Fruit fly (Drosophila melanogaster) whole organism, prepupa: ENCODE results near the gene CG42633.
A peak's percentile ranks its signal among the peaks of the same experiment; 100 is the strongest.

Source experiments
- CG10669 ChIP-seq: fragments of 200-800 bp; sonication (Bioruptor generic); optimal IDR thresholded peaks from 3 replicates; lab custom pipeline; 2018; ENCODE audit warnings: missing biosample characterization, mild to moderate bottlenecking, missing genetic modification characterization, moderate library complexity
- CG11294 ChIP-seq: fragments of 200-800 bp; sonication (Bioruptor generic); IDR thresholded peaks from 2 replicates; pipeline ENCODE4 v1.3.6; 2022; ENCODE audit warnings: missing biosample characterization, missing genetic modification characterization
- CG11762 ChIP-seq: fragments of 200-800 bp; sonication (Bioruptor generic); optimal IDR thresholded peaks from 3 replicates; lab custom pipeline; 2016; ENCODE audit warnings: missing biosample characterization, missing genetic modification characterization; ENCODE audit not compliant: insufficient read depth
- CG15336 ChIP-seq: fragments of 200-800 bp; sonication (Bioruptor generic); IDR thresholded peaks from 2 replicates; pipeline ENCODE4 v1.3.6; 2022; ENCODE audit warnings: missing biosample characterization, missing genetic modification characterization
- CG31627 ChIP-seq: fragments of 200-800 bp; sonication (Bioruptor generic); optimal IDR thresholded peaks from 3 replicates; lab custom pipeline; 2016; ENCODE audit warnings: missing biosample characterization, missing genetic modification characterization
- CG6163 ChIP-seq: fragments of 200-800 bp; sonication (Bioruptor generic); IDR thresholded peaks from 3 replicates; pipeline ENCODE4 v1.3.6; 2022; ENCODE audit warnings: missing biosample characterization, missing genetic modification characterization
- CG6276 ChIP-seq: fragments of 200-800 bp; sonication (Bioruptor generic); optimal IDR thresholded peaks from 2 replicates; lab custom pipeline; 2017; ENCODE audit warnings: missing biosample characterization, mild to moderate bottlenecking, missing genetic modification characterization
- CG6792 ChIP-seq: fragments of 200-800 bp; sonication (Bioruptor generic); optimal IDR thresholded peaks from 3 replicates; lab custom pipeline; 2016; ENCODE audit warnings: missing biosample characterization, missing genetic modification characterization
- CG6808 ChIP-seq: fragments of 200-800 bp; sonication (Bioruptor generic); optimal IDR thresholded peaks from 3 replicates; lab custom pipeline; 2017; ENCODE audit warnings: missing biosample characterization, missing genetic modification characterization, mild to moderate bottlenecking, moderate library complexity, missing genetic modification reagents
- CG6854 ChIP-seq: fragments of 200-800 bp; sonication (Bioruptor generic); optimal IDR thresholded peaks from 2 replicates; lab custom pipeline; 2017; ENCODE audit warnings: missing biosample characterization, mild to moderate bottlenecking, missing genetic modification characterization
- CG8119 ChIP-seq: fragments of 200-800 bp; sonication (Bioruptor generic); IDR thresholded peaks from 3 replicates; pipeline ENCODE4 v1.3.6; 2022; ENCODE audit warnings: missing biosample characterization, missing genetic modification characterization
- CG8319 ChIP-seq: fragments of 200-800 bp; sonication (Bioruptor generic); optimal IDR thresholded peaks from 3 replicates; lab custom pipeline; 2016; ENCODE audit warnings: missing biosample characterization, missing genetic modification characterization
- Eip75B ChIP-seq: fragments of 200-800 bp; sonication (Bioruptor generic); optimal IDR thresholded peaks from 3 replicates; lab custom pipeline; 2016; ENCODE audit warnings: missing biosample characterization, missing genetic modification characterization
- Eip78C ChIP-seq: fragments of 200-800 bp; sonication (Bioruptor generic); peaks from one replicate; lab custom pipeline; 2016; ENCODE audit warnings: missing biosample characterization, missing genetic modification characterization
- Ets21C ChIP-seq: fragments of 200-800 bp; sonication (Bioruptor generic); optimal IDR thresholded peaks from 3 replicates; lab custom pipeline; 2016; ENCODE audit warnings: missing biosample characterization, missing genetic modification characterization
- Ets96B ChIP-seq: fragments of 200-800 bp; optimal IDR thresholded peaks from 2 replicates; lab custom pipeline; 2019; ENCODE audit warnings: missing biosample characterization, mild to moderate bottlenecking, missing genetic modification characterization, moderate library complexity
- Hr39 ChIP-seq: fragments of 200-800 bp; sonication (Bioruptor generic); optimal IDR thresholded peaks from 2 replicates; lab custom pipeline; 2016; ENCODE audit warnings: missing biosample characterization, missing genetic modification characterization
- Hr4 ChIP-seq: fragments of 200-800 bp; sonication (Bioruptor generic); optimal IDR thresholded peaks from 3 replicates; lab custom pipeline; 2016; ENCODE audit warnings: missing biosample characterization, missing genetic modification characterization
- Lpt ChIP-seq: fragments of 200-800 bp; sonication (Bioruptor generic); optimal IDR thresholded peaks from 3 replicates; lab custom pipeline; 2016; ENCODE audit warnings: missing biosample characterization, missing genetic modification characterization
- Met ChIP-seq: fragments of 200-800 bp; sonication (Bioruptor generic); optimal IDR thresholded peaks from 3 replicates; lab custom pipeline; 2016; ENCODE audit warnings: missing biosample characterization, missing genetic modification characterization
- Sox102F ChIP-seq: fragments of 200-800 bp; sonication (Bioruptor generic); optimal IDR thresholded peaks from 2 replicates; lab custom pipeline; 2016; ENCODE audit warnings: missing biosample characterization, mild to moderate bottlenecking, missing genetic modification characterization
- Sox14 ChIP-seq: fragments of 200-800 bp; sonication (Bioruptor generic); optimal IDR thresholded peaks from 3 replicates; lab custom pipeline; 2016; ENCODE audit warnings: missing biosample characterization, missing genetic modification characterization
- Sox15 ChIP-seq: fragments of 200-800 bp; sonication (Bioruptor generic); optimal IDR thresholded peaks from 3 replicates; lab custom pipeline; 2016; ENCODE audit warnings: missing biosample characterization, missing genetic modification characterization
- acj6 ChIP-seq: fragments of 200-800 bp; sonication (Bioruptor generic); optimal IDR thresholded peaks from 3 replicates; lab custom pipeline; 2016; ENCODE audit warnings: missing biosample characterization, missing genetic modification characterization
- cyc ChIP-seq: fragments of 200-800 bp; sonication (Bioruptor generic); optimal IDR thresholded peaks from 3 replicates; lab custom pipeline; 2016; ENCODE audit warnings: missing biosample characterization, missing genetic modification characterization
- esn ChIP-seq: fragments of 200-800 bp; sonication (Bioruptor generic); optimal IDR thresholded peaks from 2 replicates; lab custom pipeline; 2016; ENCODE audit warnings: missing biosample characterization, mild to moderate bottlenecking, missing genetic modification characterization, moderate library complexity
- fd85E ChIP-seq: fragments of 200-800 bp; sonication (Bioruptor generic); optimal IDR thresholded peaks from 3 replicates; lab custom pipeline; 2016; ENCODE audit warnings: missing biosample characterization, missing genetic modification characterization
- lz ChIP-seq: fragments of 200-800 bp; sonication (Bioruptor generic); optimal IDR thresholded peaks from 3 replicates; lab custom pipeline; 2016; ENCODE audit warnings: missing biosample characterization, missing genetic modification characterization
- pdm3 ChIP-seq: fragments of 200-800 bp; sonication (Bioruptor generic); optimal IDR thresholded peaks from 3 replicates; lab custom pipeline; 2016; ENCODE audit warnings: missing biosample characterization, missing genetic modification characterization
- spab ChIP-seq: fragments of 200-800 bp; sonication (Bioruptor generic); optimal IDR thresholded peaks from 2 replicates; lab custom pipeline; 2017; ENCODE audit warnings: missing biosample characterization, mild to moderate bottlenecking, missing genetic modification characterization, missing genetic modification reagents
- ss ChIP-seq, 2 experiments: fragments of 200-800 bp; sonication (Bioruptor generic); optimal IDR thresholded peaks; 2 replicates in 1 of 2; 3 replicates in 1 of 2; lab custom pipeline; 2017 to 2018; ENCODE audit warnings: mild to moderate bottlenecking in 2 of 2, missing biosample characterization in 2 of 2, missing genetic modification characterization in 2 of 2, moderate library complexity in 1 of 2
- vri ChIP-seq: fragments of 200-800 bp; sonication (Bioruptor generic); optimal IDR thresholded peaks from 3 replicates; lab custom pipeline; 2016; ENCODE audit warnings: missing biosample characterization, mild to moderate bottlenecking, missing genetic modification characterization

Gene CG42633

DNA sequence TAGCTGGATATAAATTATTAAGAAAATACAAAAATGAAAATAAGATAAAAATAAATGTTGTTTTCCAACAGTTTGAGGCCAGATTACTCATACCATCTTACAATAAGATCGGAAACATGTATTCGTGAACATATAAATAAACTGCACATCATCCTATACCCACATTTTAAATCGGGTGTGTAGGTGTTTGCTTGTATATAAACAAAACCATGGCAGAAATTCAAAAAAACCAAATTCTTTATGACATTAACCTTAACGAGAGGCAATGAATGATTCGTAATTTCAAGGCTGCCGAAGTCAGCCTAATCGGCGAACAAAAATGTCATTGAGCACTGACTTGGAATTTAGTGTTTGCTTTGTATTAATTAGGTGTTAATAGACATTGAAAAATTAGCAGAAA lies 3.9 kb downstream of the CG42633 start:
- TF ChIP-seq Ets21C (GFP tag; lab: Kevin White, UChicago) (no peak), CG6792 (GFP tag; lab: Kevin White, UChicago) (no peak), ss (GFP tag; optimal IDR thresholded peaks at IDR 0.05; lab: Kevin White, UChicago) (no peak), lz (GFP tag; lab: Kevin White, UChicago) (no peak), vri (GFP tag; lab: Kevin White, UChicago) (no peak), CG6163 (GFP tag; lab: Robert Waterston, UW) (no peak), CG8319 (no peak)

- TF ChIP-seq CG31627 (GFP tag; lab: Kevin White, UChicago) (no peak), Eip78C (GFP tag; lab: Kevin White, UChicago) (peak; percentile 49)
Observed at dm6 chr3R:10777274-10777673, 4.8 kb downstream of the CG42633 start, which contains the start of the genes CG45076, CG45078 and fau. TSS of gene CG45076 (minus strand) at chr3R:10777374. TSS of gene CG45078 (minus strand) at chr3R:10777374. TSS of gene fau (minus strand) at chr3R:10777374.

DNA sequence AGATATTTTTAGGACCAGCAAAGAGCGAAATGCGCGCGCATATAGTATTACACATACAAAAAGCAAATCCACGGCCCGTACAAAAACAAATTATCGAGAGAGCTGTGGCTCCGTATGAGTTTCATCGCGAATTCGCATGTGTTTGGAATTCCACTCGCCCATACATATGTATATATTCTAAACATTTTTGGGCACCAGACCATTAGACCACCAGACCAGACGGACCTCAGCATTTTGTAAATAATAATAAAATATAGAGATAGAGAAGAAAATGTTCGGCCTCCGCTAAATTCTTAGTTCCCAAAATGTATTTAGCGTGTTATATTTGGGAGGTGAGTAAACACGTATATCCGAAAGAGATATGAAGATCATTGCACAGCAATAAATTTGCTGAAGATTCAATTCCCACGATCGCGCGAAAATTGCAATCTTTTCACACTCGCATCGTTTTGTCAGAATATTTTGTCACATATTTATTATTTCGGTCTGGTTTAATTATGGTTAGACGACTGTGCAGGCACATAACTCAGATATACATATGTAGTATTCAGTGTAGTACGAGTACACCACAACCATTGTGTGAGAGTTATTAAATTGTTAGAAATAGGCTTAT lies 5.9 kb downstream of the CG42633 start:
- TF ChIP-seq Lpt, result no peak

- TF ChIP-seq esn (GFP tag; lab: Kevin White, UChicago) (no peak), cyc (GFP tag; lab: Kevin White, UChicago) (peak; percentile 26), CG11294 (GFP tag; lab: Robert Waterston, UW) (peak; percentile 42; the same call in 1 of the 2 replicates), Hr4 (GFP tag; lab: Kevin White, UChicago) (peak; percentile 36), spab (GFP tag; lab: Kevin White, UChicago) (no peak), lz (GFP tag; lab: Kevin White, UChicago) (peak; percentile 12), CG11762 (GFP tag; lab: Kevin White, UChicago) (peak; percentile 23), Sox15 (GFP tag; lab: Kevin White, UChicago) (no peak), CG8119 (peak; percentile 56; the same call in 2 of the 3 replicates), CG6276 (GFP tag; lab: Kevin White, UChicago) (no peak), Lpt (peak; percentile 9), CG6792 (GFP tag; lab: Kevin White, UChicago) (peak; percentile 2), Eip75B (peak; percentile 52), Ets96B (no peak), CG6854 (GFP tag; lab: Kevin White, UChicago) (no peak), Hr39 (peak; percentile 21), CG15336 (GFP tag; lab: Robert Waterston, UW) (peak; percentile 67), Sox14 (GFP tag; lab: Kevin White, UChicago) (peak; percentile 34), vri (GFP tag; lab: Kevin White, UChicago) (no peak), acj6 (GFP tag; lab: Kevin White, UChicago) (peak; percentile 26), fd85E (no peak), Sox102F (GFP tag; lab: Kevin White, UChicago) (no peak), Met (GFP tag; lab: Kevin White, UChicago) (no peak), CG10669 (no peak), pdm3 (GFP tag; lab: Kevin White, UChicago) (peak; percentile 40), CG6808 (no peak), Eip78C (GFP tag; lab: Kevin White, UChicago) (no peak), CG31627 (GFP tag; lab: Kevin White, UChicago) (peak; percentile 41)
Observed at dm6 chr3R:10775246-10775645, 6.8 kb downstream of the CG42633 start.

- TF ChIP-seq spab (GFP tag; lab: Kevin White, UChicago), result no peak
- TF ChIP-seq, all 60 proteins: peak for 0
Observed at dm6 chr3R:10767526-10767925, 14.5 kb downstream of the CG42633 start, which contains the start of gene TfIIFbeta. TSS of gene TfIIFbeta (minus strand) at chr3R:10767804.
